Fruit fly (Drosophila melanogaster) whole organism, embryonic: ENCODE results near the gene CG11178.
A peak's percentile ranks its signal among the peaks of the same experiment; 100 is the strongest.

Experiments
- Ada2b ChIP-seq: fragments of 200-800 bp; sonication (Bioruptor generic); IDR thresholded peaks from 2 replicates; pipeline ENCODE4 v1.3.6; 2022; ENCODE audit warnings: missing biosample characterization, missing genetic modification characterization
- Bteb2 ChIP-seq: fragments of 200-800 bp; sonication (Bioruptor generic); optimal IDR thresholded peaks from 2 replicates; lab custom pipeline; 2016; ENCODE audit warnings: missing biosample characterization, missing genetic modification characterization
- CG10654 ChIP-seq: fragments of 200-800 bp; sonication (Bioruptor generic); optimal IDR thresholded peaks from 2 replicates; lab custom pipeline; 2016; ENCODE audit warnings: missing biosample characterization, missing genetic modification characterization
- CG11085 ChIP-seq: fragments of 200-800 bp; sonication (Bioruptor generic); IDR thresholded peaks from 2 replicates; pipeline ENCODE4 v1.3.6; 2022; ENCODE audit warnings: missing biosample characterization, missing genetic modification characterization
- CG11695 ChIP-seq: fragments of 200-800 bp; sonication (Bioruptor generic); IDR thresholded peaks from 3 replicates; pipeline ENCODE4 v1.3.6; 2022; ENCODE audit warnings: missing biosample characterization, missing genetic modification characterization
- CG11723 ChIP-seq: fragments of 200-800 bp; sonication (Bioruptor generic); optimal IDR thresholded peaks from 2 replicates; lab custom pipeline; 2017; ENCODE audit warnings: missing biosample characterization, mild to moderate bottlenecking, missing genetic modification characterization
- CG12155 ChIP-seq: fragments of 200-800 bp; sonication (Bioruptor generic); optimal IDR thresholded peaks from 3 replicates; lab custom pipeline; 2016; ENCODE audit warnings: missing biosample characterization, missing genetic modification characterization
- CG12299 ChIP-seq: fragments of 200-800 bp; sonication (Bioruptor generic); optimal IDR thresholded peaks from 2 replicates; lab custom pipeline; 2018; ENCODE audit warnings: missing biosample characterization, mild to moderate bottlenecking, missing genetic modification characterization
- CG17802 ChIP-seq: fragments of 200-800 bp; sonication (Bioruptor generic); optimal IDR thresholded peaks from 2 replicates; lab custom pipeline; 2018; ENCODE audit warnings: missing biosample characterization, mild to moderate bottlenecking, missing genetic modification characterization, moderate library complexity
- CG18476 ChIP-seq: fragments of 200-800 bp; sonication (Bioruptor generic); optimal IDR thresholded peaks from 2 replicates; lab custom pipeline; 2016; ENCODE audit warnings: missing biosample characterization, mild to moderate bottlenecking, missing genetic modification characterization
- CG3281 ChIP-seq: fragments of 200-800 bp; sonication (Bioruptor generic); optimal IDR thresholded peaks from 3 replicates; lab custom pipeline; 2017; ENCODE audit warnings: missing biosample characterization, mild to moderate bottlenecking, missing genetic modification characterization
- CG34376 ChIP-seq: fragments of 200-800 bp; sonication (Bioruptor generic); optimal IDR thresholded peaks from 2 replicates; lab custom pipeline; 2018; ENCODE audit warnings: missing biosample characterization, mild to moderate bottlenecking, missing genetic modification characterization
- CG7839 ChIP-seq: fragments of 200-800 bp; sonication (Bioruptor generic); optimal IDR thresholded peaks from 3 replicates; lab custom pipeline; 2018; ENCODE audit warnings: missing biosample characterization, mild to moderate bottlenecking, missing genetic modification characterization, moderate library complexity
- CG8089 ChIP-seq: fragments of 200-800 bp; sonication (Bioruptor generic); optimal IDR thresholded peaks from 3 replicates; lab custom pipeline; 2016; ENCODE audit warnings: missing biosample characterization, missing genetic modification characterization
- Camta ChIP-seq: fragments of 200-800 bp; sonication (Bioruptor generic); optimal IDR thresholded peaks from 2 replicates; lab custom pipeline; 2016; ENCODE audit warnings: missing biosample characterization, missing genetic modification characterization
- Dip2 ChIP-seq: fragments of 200-800 bp; sonication (Bioruptor generic); IDR thresholded peaks from 2 replicates; pipeline ENCODE4 v1.3.6; 2022; ENCODE audit warnings: missing biosample characterization, missing genetic modification characterization
- Dp ChIP-seq: fragments of 200-800 bp; sonication (Bioruptor generic); optimal IDR thresholded peaks from 2 replicates; lab custom pipeline; 2018; ENCODE audit warnings: missing biosample characterization, mild to moderate bottlenecking, missing genetic modification characterization, moderate library complexity
- E2f2 ChIP-seq: fragments of 200-800 bp; sonication (Bioruptor generic); IDR thresholded peaks from 2 replicates; pipeline ENCODE4 v1.3.6; 2022; ENCODE audit warnings: missing biosample characterization, missing genetic modification characterization
- HLH54F ChIP-seq: fragments of 200-800 bp; sonication (Bioruptor generic); optimal IDR thresholded peaks from 3 replicates; lab custom pipeline; 2016; ENCODE audit warnings: missing biosample characterization, missing genetic modification characterization
- Hr51 ChIP-seq, 2 experiments: fragments of 200-800 bp; sonication (Bioruptor generic); optimal IDR thresholded peaks; 2 replicates in 1 of 2; 3 replicates in 1 of 2; lab custom pipeline; 2016 to 2018; ENCODE audit warnings: missing biosample characterization in 2 of 2, missing genetic modification characterization in 2 of 2, mild to moderate bottlenecking in 1 of 2, moderate library complexity in 1 of 2
- Hsf ChIP-seq: fragments of 200-800 bp; sonication (Bioruptor generic); optimal IDR thresholded peaks from 3 replicates; lab custom pipeline; 2016; ENCODE audit warnings: missing biosample characterization, missing genetic modification characterization
- Kr ChIP-seq: fragments of 200-800 bp; sonication (Bioruptor generic); optimal IDR thresholded peaks from 2 replicates; lab custom pipeline; 2017; ENCODE audit warnings: missing biosample characterization, mild to moderate bottlenecking, missing genetic modification characterization
- Med ChIP-seq: fragments of 200-800 bp; sonication (Bioruptor generic); peaks from one replicate; lab custom pipeline; 2016; ENCODE audit warnings: missing biosample characterization, missing genetic modification characterization, mild to moderate bottlenecking, inconsistent platforms, moderate library complexity
- Nf-YC ChIP-seq: fragments of 200-800 bp; optimal IDR thresholded peaks from 3 replicates; lab custom pipeline; 2019; ENCODE audit warnings: missing biosample characterization, mild to moderate bottlenecking, missing genetic modification characterization, moderate library complexity
- PHDP ChIP-seq: fragments of 200-800 bp; sonication (Bioruptor generic); optimal IDR thresholded peaks from 3 replicates; lab custom pipeline; 2018; ENCODE audit warnings: missing biosample characterization, mild to moderate bottlenecking, missing genetic modification characterization, moderate library complexity
- Pdp1 ChIP-seq, 2 experiments: fragments of 200-800 bp; sonication (Bioruptor generic); optimal IDR thresholded peaks; 3 replicates each; lab custom pipeline; 2016; ENCODE audit warnings: missing biosample characterization in 2 of 2, missing genetic modification characterization in 2 of 2, mild to moderate bottlenecking in 1 of 2, moderate library complexity in 1 of 2
- Spps ChIP-seq: fragments of 200-800 bp; sonication (Bioruptor generic); optimal IDR thresholded peaks from 2 replicates; lab custom pipeline; 2018; ENCODE audit warnings: missing biosample characterization, mild to moderate bottlenecking, missing genetic modification characterization
- ato ChIP-seq: fragments of 200-800 bp; sonication (Bioruptor generic); IDR thresholded peaks from 2 replicates; pipeline ENCODE4 v1.3.6; 2022; ENCODE audit warnings: missing biosample characterization, missing genetic modification characterization; ENCODE audit not compliant: partially characterized antibody
- bab2 ChIP-seq: fragments of 200-800 bp; sonication (Bioruptor generic); optimal IDR thresholded peaks from 2 replicates; lab custom pipeline; 2016; ENCODE audit warnings: missing biosample characterization, missing genetic modification characterization
- bbx ChIP-seq: fragments of 200-800 bp; sonication (Bioruptor generic); IDR thresholded peaks from 2 replicates; pipeline ENCODE4 v1.3.6; 2022; ENCODE audit warnings: missing biosample characterization, missing genetic modification characterization; ENCODE audit not compliant: partially characterized antibody
- btn ChIP-seq: fragments of 200-800 bp; sonication (Bioruptor generic); optimal IDR thresholded peaks from 2 replicates; lab custom pipeline; 2016; ENCODE audit warnings: missing biosample characterization, missing genetic modification characterization
- cato ChIP-seq: fragments of 200-800 bp; sonication (Bioruptor generic); optimal IDR thresholded peaks from 2 replicates; lab custom pipeline; 2016; ENCODE audit warnings: missing biosample characterization, missing genetic modification characterization, borderline replicate concordance
- emc ChIP-seq: fragments of 200-800 bp; sonication (Bioruptor generic); optimal IDR thresholded peaks from 2 replicates; lab custom pipeline; 2016; ENCODE audit warnings: missing biosample characterization, missing genetic modification characterization
- esg ChIP-seq: fragments of 200-800 bp; sonication (Bioruptor generic); conservative IDR thresholded peaks from 2 replicates; pipeline ENCODE4 v1.3.6; 2022; ENCODE audit warnings: missing biosample characterization, missing genetic modification characterization
- fd64A ChIP-seq: fragments of 200-800 bp; sonication (Bioruptor generic); optimal IDR thresholded peaks from 3 replicates; lab custom pipeline; 2018; ENCODE audit warnings: missing biosample characterization, mild to moderate bottlenecking, missing genetic modification characterization
- fu2 ChIP-seq: fragments of 200-800 bp; sonication (Bioruptor generic); optimal IDR thresholded peaks from 2 replicates; lab custom pipeline; 2016; ENCODE audit warnings: missing biosample characterization, missing genetic modification characterization
- gce ChIP-seq: fragments of 200-800 bp; sonication (Bioruptor generic); IDR thresholded peaks from 3 replicates; pipeline ENCODE4 v1.3.6; 2022; ENCODE audit warnings: missing biosample characterization, missing genetic modification characterization
- gsb ChIP-seq: fragments of 200-800 bp; sonication (Bioruptor generic); IDR thresholded peaks from 2 replicates; pipeline ENCODE4 v1.3.6; 2022; ENCODE audit warnings: missing biosample characterization, missing genetic modification characterization
- gt ChIP-seq: fragments of 200-800 bp; sonication (Bioruptor generic); IDR thresholded peaks from 2 replicates; pipeline ENCODE4 v1.3.6; 2022; ENCODE audit warnings: missing biosample characterization, missing genetic modification characterization
- jumu ChIP-seq: fragments of 200-800 bp; sonication (Bioruptor generic); optimal IDR thresholded peaks from 3 replicates; lab custom pipeline; 2016; ENCODE audit warnings: missing biosample characterization, missing genetic modification characterization
- org-1 ChIP-seq: fragments of 200-800 bp; sonication (Bioruptor generic); optimal IDR thresholded peaks from 2 replicates; lab custom pipeline; 2017; ENCODE audit warnings: missing biosample characterization, missing genetic modification characterization
- pan ChIP-seq, 4 experiments: fragments of >200 bp in 3 of 4; fragments of 200-800 bp in 1 of 4; sonication (Bioruptor generic) in 1 of 4; optimal IDR thresholded peaks in 3 of 4; IDR thresholded peaks in 1 of 4; 2 replicates each; pipeline versions ENCODE4 v1.3.6 to Lab custom; 2017 to 2022; ENCODE audit warnings: missing biosample characterization in 2 of 4, missing genetic modification characterization in 2 of 4, mixed read lengths in 1 of 4
- slbo ChIP-seq: fragments of 200-800 bp; sonication (Bioruptor generic); IDR thresholded peaks from 2 replicates; pipeline ENCODE4 v1.3.6; 2022; ENCODE audit warnings: missing biosample characterization, missing genetic modification characterization
- sr ChIP-seq: fragments of 200-800 bp; sonication (Bioruptor generic); IDR thresholded peaks from 3 replicates; pipeline ENCODE4 v1.3.6; 2022; ENCODE audit warnings: missing biosample characterization, missing genetic modification characterization
- tio ChIP-seq: fragments of 200-800 bp; sonication (Bioruptor generic); optimal IDR thresholded peaks from 2 replicates; lab custom pipeline; 2017; ENCODE audit warnings: missing biosample characterization, missing genetic modification characterization, inconsistent platforms
- trem ChIP-seq: fragments of 200-800 bp; optimal IDR thresholded peaks from 3 replicates; lab custom pipeline; 2019; ENCODE audit warnings: missing biosample characterization, mild to moderate bottlenecking, missing genetic modification characterization, moderate library complexity
- twi ChIP-seq: fragments of 200-800 bp; optimal IDR thresholded peaks from 2 replicates; lab custom pipeline; 2019; ENCODE audit warnings: missing biosample characterization, mild to moderate bottlenecking, missing genetic modification characterization, moderate library complexity
- unpg ChIP-seq: fragments of 200-800 bp; sonication (Bioruptor generic); optimal IDR thresholded peaks from 3 replicates; lab custom pipeline; 2018; ENCODE audit warnings: missing biosample characterization, mild to moderate bottlenecking, missing genetic modification characterization, moderate library complexity
- wek ChIP-seq: fragments of 200-800 bp; sonication (Bioruptor generic); optimal IDR thresholded peaks from 3 replicates; lab custom pipeline; 2018; ENCODE audit warnings: missing biosample characterization, mild to moderate bottlenecking, missing genetic modification characterization, moderate library complexity
- zf30C ChIP-seq: fragments of 200-800 bp; sonication (Bioruptor generic); optimal IDR thresholded peaks from 3 replicates; lab custom pipeline; 2018; ENCODE audit warnings: missing biosample characterization, mild to moderate bottlenecking, missing genetic modification characterization

Gene CG11178

DNA sequence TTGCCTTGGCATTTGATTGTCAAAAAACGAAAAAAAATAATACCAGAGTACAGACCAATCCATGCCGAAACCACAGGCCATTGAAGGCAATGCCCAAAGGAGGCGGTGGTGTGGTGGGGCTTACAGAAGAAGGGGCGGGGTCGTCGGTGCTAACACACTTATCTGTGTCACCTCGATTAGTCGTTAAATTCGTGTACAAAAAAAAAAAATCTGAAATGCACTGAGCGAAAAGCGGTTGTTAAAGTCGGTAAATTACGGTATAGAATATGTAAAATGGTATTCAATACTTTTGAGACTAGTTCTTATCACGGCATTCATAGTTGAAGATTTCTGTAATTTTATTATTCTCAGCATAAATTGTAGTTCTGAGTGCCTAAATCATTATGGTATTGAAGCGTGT is 38.5 kb downstream of the CG11178 start (continued):
- TF ChIP-seq CG12299 (tag; lab: Kevin White, UChicago) = no peak
- TF ChIP-seq Nf-YC (tag; lab: Kevin White, UChicago) = no peak
- TF ChIP-seq sr (GFP tag; lab: Robert Waterston, UW) = no peak
- TF ChIP-seq CG8089 = peak; percentile 46
- TF ChIP-seq pan (optimal IDR thresholded peaks at IDR 0.05; lab: Kevin White, UChicago) = no peak
- peak in 1 of 2 experiments; percentile 83 for TF ChIP-seq pan (GFP tag; optimal IDR thresholded peaks at IDR 0.05 in 1 of 2, IDR thresholded peaks at IDR 0.05 in 1 of 2)
- peak; percentile 60 for TF ChIP-seq slbo
- TF ChIP-seq org-1 (GFP tag; lab: Kevin White, UChicago) = peak; percentile 8
- TF ChIP-seq Dip2 (GFP tag; lab: Robert Waterston, UW) = no peak
- peak; percentile 21 for TF ChIP-seq jumu (GFP tag; lab: Kevin White, UChicago)
- peak in 1 of 2 experiments; percentile 51 for TF ChIP-seq Hr51 (GFP tag; optimal IDR thresholded peaks at IDR 0.05; lab: Kevin White, UChicago)
- no peak for TF ChIP-seq Bteb2 (GFP tag; lab: Kevin White, UChicago)
- peak; percentile 54 for TF ChIP-seq CG10654 (GFP tag; lab: Kevin White, UChicago)
- TF ChIP-seq gsb (GFP tag; lab: Robert Waterston, UW) = no peak
- TF ChIP-seq Kr (GFP tag; lab: Kevin White, UChicago) = no peak
- TF ChIP-seq fu2 (GFP tag; lab: Kevin White, UChicago) = no peak
- TF ChIP-seq gce (GFP tag; lab: Robert Waterston, UW) = 0 out of 3 replicates have a peak, but pooled peaks have one; percentile 23
- peak; percentile 11 for TF ChIP-seq HLH54F (GFP tag; lab: Kevin White, UChicago)
- peak; percentile 21 for TF ChIP-seq Spps (tag; lab: Kevin White, UChicago)
- peak; percentile 87 for TF ChIP-seq Med (GFP tag; lab: Kevin White, UChicago)
- TF ChIP-seq unpg (GFP tag; lab: Kevin White, UChicago) = peak; percentile 40
- TF ChIP-seq gt = no peak
- TF ChIP-seq CG11085 (GFP tag; lab: Robert Waterston, UW) = no peak
- peak; percentile 45 for TF ChIP-seq PHDP (tag; lab: Kevin White, UChicago)
- TF ChIP-seq zf30C (GFP tag; lab: Kevin White, UChicago) = no peak
- TF ChIP-seq emc (GFP tag; lab: Kevin White, UChicago) = no peak
- TF ChIP-seq CG3281 (GFP tag; lab: Kevin White, UChicago) = peak; percentile 28
- no peak for TF ChIP-seq fd64A
- TF ChIP-seq bab2 (GFP tag; lab: Kevin White, UChicago) = peak; percentile 48
- TF ChIP-seq Hsf (GFP tag; lab: Kevin White, UChicago) = peak; percentile 49
- peak; percentile 66; the same call in 2 of the 3 replicates for TF ChIP-seq CG11695 (GFP tag; lab: Robert Waterston, UW)
- TF ChIP-seq CG7839 (tag; lab: Kevin White, UChicago) = peak; percentile 70
- peak; percentile 29 for TF ChIP-seq CG12155 (GFP tag; lab: Kevin White, UChicago)
- TF ChIP-seq wek (GFP tag; lab: Kevin White, UChicago) = no peak
- TF ChIP-seq E2f2 = peak; percentile 24; the same call in 1 of the 2 replicates
- TF ChIP-seq ato = no peak
- no peak for TF ChIP-seq CG11723 (GFP tag; lab: Kevin White, UChicago)
- TF ChIP-seq bbx = no peak
- TF ChIP-seq cato (GFP tag; lab: Kevin White, UChicago) = peak; percentile 34
- TF ChIP-seq Ada2b (GFP tag; lab: Robert Waterston, UW) = peak; percentile 78
- TF ChIP-seq CG34376 = peak; percentile 68
- TF ChIP-seq twi (tag; lab: Kevin White, UChicago) = no peak
- peak; percentile 57 for TF ChIP-seq esg (GFP tag; lab: Robert Waterston, UW)
- peak; percentile 44 for TF ChIP-seq CG18476 (GFP tag; lab: Kevin White, UChicago)
- peak; percentile 21 for TF ChIP-seq trem
- no peak for TF ChIP-seq Camta
- TF ChIP-seq tio = no peak
- TF ChIP-seq Dp (GFP tag; lab: Kevin White, UChicago) = no peak
- TF ChIP-seq Pdp1 (GFP tag; optimal IDR thresholded peaks at IDR 0.05; lab: Kevin White, UChicago) = peak; percentile 26 to 61
- TF ChIP-seq CG17802 (tag; lab: Kevin White, UChicago) = peak; percentile 32
- TF ChIP-seq btn (GFP tag; lab: Kevin White, UChicago) = no peak
